Fruit fly (Drosophila melanogaster): ENCODE results near the gene Snx17.

DNA sequence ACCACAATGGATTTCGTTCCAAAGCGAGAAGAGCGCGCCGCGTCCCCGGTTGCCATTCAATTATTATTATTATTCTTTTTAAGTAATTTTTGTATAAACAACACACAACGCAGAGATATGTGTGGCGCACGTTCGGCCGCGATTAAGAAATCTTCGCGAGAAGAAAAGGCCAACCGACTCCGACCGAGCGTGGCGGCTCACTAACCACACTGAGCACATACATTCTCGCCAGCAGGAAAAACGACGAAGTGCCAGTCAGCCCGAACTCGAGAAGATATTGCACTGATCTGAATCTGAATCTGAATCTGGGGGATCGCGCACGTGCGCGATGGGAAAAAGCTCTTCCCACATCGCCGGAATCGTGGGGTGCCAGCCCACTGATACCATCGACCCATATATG lies 7.8 kb downstream of the Snx17 start, which contains the start of gene Sur:
- TF ChIP-seq Pif1B (GFP tag; optimal IDR thresholded peaks at IDR 0.05), result no peak
- no peak for TF ChIP-seq CG9948 (tag; optimal IDR thresholded peaks at IDR 0.05)
- TF ChIP-seq CG13204 (GFP tag; optimal IDR thresholded peaks at IDR 0.05), result no peak

Data from whole organism, pupa.